Worm (Caenorhabditis elegans) whole organism, mixed stage, embryonic: ENCODE data around the gene C49A9.5.

Experiments used
- blmp-1 ChIP-seq: fragments of 150-350 bp; optimal IDR thresholded peaks from 2 replicates; lab custom pipeline; 2014; ENCODE audit warnings: missing biosample characterization, missing genetic modification characterization
- ceh-83 ChIP-seq: fragments of 200-800 bp; sonication (Bioruptor generic); optimal IDR thresholded peaks from 2 replicates; lab custom pipeline; 2018; ENCODE audit warnings: mild to moderate bottlenecking, missing genetic modification characterization, missing compliant biosample characterization
- elt-3 ChIP-seq: fragments of 150-350 bp; optimal IDR thresholded peaks from 2 replicates; lab custom pipeline; 2014; ENCODE audit warnings: missing biosample characterization, missing genetic modification characterization
- lin-13 ChIP-seq: fragments of 150-350 bp; optimal IDR thresholded peaks from 2 replicates; lab custom pipeline; 2014; ENCODE audit warnings: missing biosample characterization, missing genetic modification characterization
- lsy-2 ChIP-seq: fragments of 150-350 bp; optimal IDR thresholded peaks from 2 replicates; lab custom pipeline; 2014; ENCODE audit warnings: missing biosample characterization, missing genetic modification characterization
- mep-1 ChIP-seq: fragments of 150-350 bp; optimal IDR thresholded peaks from 2 replicates; lab custom pipeline; 2017; ENCODE audit warnings: missing biosample characterization, missing genetic modification reagents, missing genetic modification characterization, inconsistent platforms
- mls-2 ChIP-seq: sonication (generic microtip); optimal IDR thresholded peaks from 2 replicates; lab custom pipeline; 2016; ENCODE audit warnings: mild to moderate bottlenecking, missing genetic modification characterization, moderate library complexity, missing compliant biosample characterization
- nhr-12 ChIP-seq: fragments of 150-350 bp; optimal IDR thresholded peaks from 2 replicates; lab custom pipeline; 2014; ENCODE audit warnings: missing biosample characterization, missing genetic modification characterization
- nhr-237 ChIP-seq: fragments of 150-350 bp; optimal IDR thresholded peaks from 2 replicates; lab custom pipeline; 2014; ENCODE audit warnings: missing biosample characterization, missing genetic modification characterization
- pha-4 ChIP-seq: fragments of 150-350 bp; optimal IDR thresholded peaks from 2 replicates; lab custom pipeline; 2018; ENCODE audit warnings: missing biosample characterization, missing genetic modification reagents, missing genetic modification characterization
- snpc-4 ChIP-seq: fragments of 150-350 bp; optimal IDR thresholded peaks from 2 replicates; lab custom pipeline; 2014; ENCODE audit warnings: missing biosample characterization, missing genetic modification characterization
- sptf-1 ChIP-seq: sonication (generic microtip); optimal IDR thresholded peaks from 2 replicates; lab custom pipeline; 2017; ENCODE audit warnings: mild to moderate bottlenecking, missing genetic modification characterization, moderate library complexity, missing compliant biosample characterization
- unc-39 ChIP-seq: fragments of 150-350 bp; optimal IDR thresholded peaks from 2 replicates; lab custom pipeline; 2014; ENCODE audit warnings: missing biosample characterization, missing genetic modification characterization
- unc-62 ChIP-seq: fragments of 150-350 bp; optimal IDR thresholded peaks from 2 replicates; lab custom pipeline; 2014; ENCODE audit warnings: missing biosample characterization, missing genetic modification reagents, missing genetic modification characterization

ce11 chrIV:6201769-6202168, 11.7 kb upstream of the C49A9.5 start, which contains the start of gene tkr-2:
- no peak for TF ChIP-seq lin-13 (tag; lab: Kevin White, UChicago)
- TF ChIP-seq pha-4 (tag; lab: Kevin White, UChicago): no peak
- no peak for TF ChIP-seq unc-62
- TF ChIP-seq ceh-83 (GFP tag; lab: Kevin White, UChicago): no peak
- TF ChIP-seq sptf-1 (tag; lab: Kevin White, UChicago): no peak
- no peak for TF ChIP-seq mep-1 (tag; lab: Kevin White, UChicago)
- TF ChIP-seq mls-2: no peak
- TF ChIP-seq nhr-237 (tag; lab: Kevin White, UChicago): no peak
- no peak for TF ChIP-seq unc-39 (tag; lab: Kevin White, UChicago)
- TF ChIP-seq snpc-4 (tag; lab: Kevin White, UChicago): no peak
- no peak for TF ChIP-seq nhr-12 (tag; lab: Kevin White, UChicago)
- TF ChIP-seq lsy-2 (tag; lab: Kevin White, UChicago): no peak
- no peak for TF ChIP-seq elt-3
- no peak for TF ChIP-seq blmp-1 (tag; lab: Kevin White, UChicago)
